Fruit fly (Drosophila melanogaster) whole organism, wandering third instar larva: ENCODE results near the gene Ant2.

Experiments
- Abd-B ChIP-seq: fragments of >200 bp; optimal IDR thresholded peaks from 2 replicates; lab custom pipeline; 2017; ENCODE audit warnings: missing biosample characterization, missing genetic modification characterization
- CG32264 ChIP-seq: fragments of 200-800 bp; sonication (Bioruptor generic); optimal IDR thresholded peaks from 2 replicates; lab custom pipeline; 2016; ENCODE audit warnings: missing biosample characterization, missing genetic modification characterization
- CG9705 ChIP-seq: fragments of 200-800 bp; sonication (Bioruptor generic); optimal IDR thresholded peaks from 2 replicates; lab custom pipeline; 2018; ENCODE audit warnings: missing biosample characterization, mild to moderate bottlenecking, missing genetic modification characterization
- CrebA ChIP-seq: fragments of 200-800 bp; sonication (Bioruptor generic); optimal IDR thresholded peaks from 2 replicates; lab custom pipeline; 2016; ENCODE audit warnings: missing biosample characterization, mild to moderate bottlenecking, missing genetic modification characterization, borderline replicate concordance
- Dfd ChIP-seq: fragments of >200 bp; optimal IDR thresholded peaks from 2 replicates; lab custom pipeline; 2017; ENCODE audit warnings: missing biosample characterization, missing genetic modification characterization
- Dif ChIP-seq: fragments of 200-275, 200-300 bp; sonication (Bioruptor generic); optimal IDR thresholded peaks from 2 replicates; lab custom pipeline; 2018; ENCODE audit warnings: missing biosample characterization, missing genetic modification characterization; ENCODE audit not compliant: partially characterized antibody
- GATAd ChIP-seq: sonication (Bioruptor generic); optimal IDR thresholded peaks from 2 replicates; lab custom pipeline; 2016; ENCODE audit warnings: missing biosample characterization, missing genetic modification characterization
- HLH106 ChIP-seq: fragments of 200-800 bp; optimal IDR thresholded peaks from 3 replicates; lab custom pipeline; 2019; ENCODE audit warnings: missing biosample characterization, mild to moderate bottlenecking, missing genetic modification characterization, moderate library complexity
- Hnf4 ChIP-seq: fragments of 200-800 bp; sonication (Bioruptor generic); optimal IDR thresholded peaks from 2 replicates; lab custom pipeline; 2016; ENCODE audit warnings: missing biosample characterization, mild to moderate bottlenecking, missing genetic modification characterization
- Hr78 ChIP-seq: fragments of >200 bp; optimal IDR thresholded peaks from 2 replicates; lab custom pipeline; 2017; ENCODE audit warnings: missing biosample characterization, missing genetic modification characterization
- Hr83 ChIP-seq: fragments of 200-300 bp; sonication (Bioruptor generic); optimal IDR thresholded peaks from 2 replicates; lab custom pipeline; 2016; ENCODE audit warnings: missing biosample characterization, mild to moderate bottlenecking, missing genetic modification characterization, moderate library complexity; ENCODE audit not compliant: poor library complexity, severe bottlenecking
- Jra ChIP-seq: sonication (Bioruptor generic); optimal IDR thresholded peaks from 2 replicates; lab custom pipeline; 2016; ENCODE audit warnings: missing biosample characterization, missing genetic modification characterization
- Mio ChIP-seq: sonication (Bioruptor generic); optimal IDR thresholded peaks from 2 replicates; lab custom pipeline; 2016; ENCODE audit warnings: missing biosample characterization, missing genetic modification characterization
- Myc ChIP-seq: fragments of >200 bp; optimal IDR thresholded peaks from 2 replicates; lab custom pipeline; 2017
- N ChIP-seq: fragments of >200 bp; optimal IDR thresholded peaks from 2 replicates; lab custom pipeline; 2018; ENCODE audit warnings: missing biosample characterization, missing external identifiers, missing genetic modification characterization
- OdsH ChIP-seq: fragments of 200-800 bp; sonication (Bioruptor generic); optimal IDR thresholded peaks from 2 replicates; lab custom pipeline; 2016; ENCODE audit warnings: missing biosample characterization, mild to moderate bottlenecking, missing genetic modification characterization
- Rel ChIP-seq, 2 experiments: fragments of 200-800 bp; sonication (Bioruptor generic) in 1 of 2; optimal IDR thresholded peaks; 2 replicates in 1 of 2; 3 replicates in 1 of 2; lab custom pipeline; 2016 to 2019; ENCODE audit warnings: mild to moderate bottlenecking in 2 of 2, missing biosample characterization in 2 of 2, missing genetic modification characterization in 2 of 2, moderate library complexity in 1 of 2
- Sp1 ChIP-seq: fragments of 200-800 bp; sonication (Bioruptor generic); optimal IDR thresholded peaks from 3 replicates; lab custom pipeline; 2019; ENCODE audit warnings: missing biosample characterization, mild to moderate bottlenecking, missing genetic modification characterization, moderate library complexity
- Vsx2 ChIP-seq: fragments of 200-300, 225-300 bp; sonication (Bioruptor generic); optimal IDR thresholded peaks from 2 replicates; lab custom pipeline; 2018; ENCODE audit warnings: missing biosample characterization, missing genetic modification characterization; ENCODE audit not compliant: partially characterized antibody
- br ChIP-seq: fragments of 200-800 bp; sonication (Bioruptor generic); optimal IDR thresholded peaks from 2 replicates; lab custom pipeline; 2016; ENCODE audit warnings: missing biosample characterization, missing genetic modification characterization
- brk ChIP-seq: fragments of 200-800 bp; sonication (Bioruptor generic); optimal IDR thresholded peaks from 2 replicates; lab custom pipeline; 2016; ENCODE audit warnings: missing biosample characterization, mild to moderate bottlenecking, missing genetic modification characterization
- dl ChIP-seq, 2 experiments: fragments of 175-275, 200-275 bp in 1 of 2; fragments of 200-275 bp in 1 of 2; sonication (Bioruptor generic); optimal IDR thresholded peaks; lab custom pipeline; 2018; ENCODE audit warnings: mild to moderate bottlenecking in 2 of 2, missing biosample characterization in 2 of 2, missing genetic modification characterization in 2 of 2, moderate library complexity in 2 of 2; ENCODE audit not compliant: partially characterized antibody in 2 of 2, insufficient read depth in 1 of 2
- dmrt93B ChIP-seq: fragments of 200-800 bp; sonication (Bioruptor generic); optimal IDR thresholded peaks from 2 replicates; lab custom pipeline; 2018; ENCODE audit warnings: missing biosample characterization, mild to moderate bottlenecking, missing genetic modification characterization
- dsf ChIP-seq: sonication (Bioruptor generic); optimal IDR thresholded peaks from 2 replicates; lab custom pipeline; 2016; ENCODE audit warnings: missing biosample characterization, missing genetic modification characterization, borderline replicate concordance
- ey ChIP-seq: fragments of 200-800 bp; sonication (Bioruptor generic); optimal IDR thresholded peaks from 2 replicates; lab custom pipeline; 2016; ENCODE audit warnings: missing biosample characterization, missing genetic modification characterization
- foxo ChIP-seq, 2 experiments: fragments of 200-800 bp; sonication (Bioruptor generic); optimal IDR thresholded peaks; 2 replicates in 1 of 2; 3 replicates in 1 of 2; lab custom pipeline; 2016 to 2017; ENCODE audit warnings: missing biosample characterization in 2 of 2, missing genetic modification characterization in 2 of 2
- fru ChIP-seq: fragments of 200-800 bp; sonication (Bioruptor generic); optimal IDR thresholded peaks from 3 replicates; lab custom pipeline; 2016; ENCODE audit warnings: missing biosample characterization, mild to moderate bottlenecking, missing genetic modification characterization
- h ChIP-seq: fragments of 200-800 bp; sonication (Bioruptor generic); optimal IDR thresholded peaks from 3 replicates; lab custom pipeline; 2016; ENCODE audit warnings: missing biosample characterization, mild to moderate bottlenecking, missing genetic modification characterization
- jim ChIP-seq: fragments of 175-275, 200-325 bp; sonication (Bioruptor generic); optimal IDR thresholded peaks from 2 replicates; lab custom pipeline; 2016; ENCODE audit warnings: missing biosample characterization, mild to moderate bottlenecking, missing genetic modification characterization
- lola ChIP-seq: fragments of >200 bp; optimal IDR thresholded peaks from 2 replicates; lab custom pipeline; 2017; ENCODE audit warnings: missing biosample characterization, missing genetic modification characterization
- pan ChIP-seq: fragments of >200 bp; optimal IDR thresholded peaks from 2 replicates; lab custom pipeline; 2017
- psq ChIP-seq: fragments of 200-800 bp; sonication (Bioruptor generic); optimal IDR thresholded peaks from 3 replicates; lab custom pipeline; 2017; ENCODE audit warnings: missing biosample characterization, mild to moderate bottlenecking, missing genetic modification characterization, moderate library complexity
- rgr ChIP-seq: fragments of 200-800 bp; sonication (Bioruptor generic); optimal IDR thresholded peaks from 3 replicates; lab custom pipeline; 2016; ENCODE audit warnings: missing biosample characterization, mild to moderate bottlenecking, missing genetic modification characterization
- sage ChIP-seq: fragments of 200-800 bp; sonication (Bioruptor generic); optimal IDR thresholded peaks from 2 replicates; lab custom pipeline; 2016; ENCODE audit warnings: missing biosample characterization, mild to moderate bottlenecking, missing genetic modification characterization
- sv ChIP-seq: fragments of 200-800 bp; sonication (Bioruptor generic); optimal IDR thresholded peaks from 3 replicates; lab custom pipeline; 2016; ENCODE audit warnings: missing biosample characterization, missing genetic modification characterization
- tai ChIP-seq: sonication (Bioruptor generic); optimal IDR thresholded peaks from 2 replicates; lab custom pipeline; 2016; ENCODE audit warnings: missing biosample characterization, missing genetic modification characterization
- usp ChIP-seq: fragments of >200 bp; optimal IDR thresholded peaks from 2 replicates; lab custom pipeline; 2017; ENCODE audit warnings: missing biosample characterization, missing genetic modification characterization
- woc ChIP-seq: sonication (Bioruptor generic); optimal IDR thresholded peaks from 2 replicates; lab custom pipeline; 2016; ENCODE audit warnings: missing biosample characterization, mild to moderate bottlenecking, missing genetic modification characterization

Gene Ant2

DNA sequence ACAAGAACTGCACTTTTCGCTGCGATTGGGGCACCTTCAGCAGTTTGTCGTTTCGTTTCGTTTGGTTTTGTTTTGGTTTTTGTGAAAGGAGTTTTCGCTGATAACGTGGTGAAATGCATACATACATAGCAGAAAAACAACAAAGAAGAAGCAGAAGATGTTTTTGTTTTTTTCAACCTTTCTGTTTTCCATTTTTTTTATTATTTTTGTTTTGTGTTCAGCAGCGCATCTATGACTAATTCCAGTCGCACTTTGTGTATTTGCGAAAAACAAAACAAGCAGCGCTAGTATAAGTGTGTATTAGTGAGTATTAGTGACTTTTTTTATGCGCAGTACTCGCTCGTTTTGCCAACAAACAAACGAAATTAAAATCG lies 19.7 kb downstream of the Ant2 start:
- no peak for TF ChIP-seq CG32264
- peak; percentile 49 for TF ChIP-seq Jra (GFP tag; lab: Kevin White, UChicago)
- no peak for TF ChIP-seq Dfd (GFP tag; lab: Kevin White, UChicago)
- TF ChIP-seq brk (GFP tag; lab: Kevin White, UChicago), result no peak
- no peak for TF ChIP-seq usp
- peak; percentile 24 for TF ChIP-seq CG9705 (GFP tag; lab: Kevin White, UChicago)

DNA sequence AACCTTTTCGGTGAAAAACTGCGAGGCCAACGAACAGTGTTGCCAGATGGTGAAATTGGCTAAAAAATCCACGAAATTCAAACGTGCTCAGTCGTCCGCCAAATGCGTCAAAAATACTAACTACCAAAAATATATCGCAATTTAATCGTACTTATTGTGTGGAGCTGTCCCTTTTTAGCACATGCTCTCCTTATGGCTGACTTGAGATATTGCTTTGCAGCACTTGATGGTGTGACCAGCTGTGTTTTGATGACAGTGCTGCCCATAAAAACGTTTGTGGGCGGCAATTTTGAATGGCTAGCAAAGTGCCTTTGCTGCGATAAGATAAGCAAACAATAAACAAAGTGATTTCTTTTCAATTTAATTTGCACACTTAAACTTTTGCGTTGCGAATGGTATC lies 22.5 kb downstream of the Ant2 start, which contains the start of gene Tango5:
Gene Tango5, minus strand, starts transcription at position 208 of the 400 bp plus-strand sequence.
- TF ChIP-seq woc (GFP tag; lab: Kevin White, UChicago), result peak; percentile 13
- no peak for TF ChIP-seq usp
- TF ChIP-seq Mio (GFP tag; lab: Kevin White, UChicago), result no peak
- TF ChIP-seq br (GFP tag; lab: Kevin White, UChicago), result no peak
- no peak for TF ChIP-seq Vsx2 (GFP tag; lab: Kevin White, UChicago)
- TF ChIP-seq Dif (GFP tag; lab: Kevin White, UChicago), result no peak
- no peak for TF ChIP-seq rgr
- TF ChIP-seq lola (GFP tag; lab: Kevin White, UChicago), result no peak
- no peak for TF ChIP-seq dl (GFP tag; optimal IDR thresholded peaks at IDR 0.05; lab: Kevin White, UChicago; ENCODE audit: insufficient read depth in 1 of 2, partially characterized antibody in 2 of 2)
- TF ChIP-seq psq (GFP tag; lab: Kevin White, UChicago), result no peak
- no peak for TF ChIP-seq Hr78 (GFP tag; lab: Kevin White, UChicago)
- no peak for TF ChIP-seq ey
- peak; percentile 2 for TF ChIP-seq HLH106 (tag; lab: Kevin White, UChicago)
- no peak for TF ChIP-seq Abd-B (GFP tag; lab: Kevin White, UChicago)
- TF ChIP-seq brk (GFP tag; lab: Kevin White, UChicago), result no peak
- no peak for TF ChIP-seq Sp1
- TF ChIP-seq sv, result no peak
- no peak for TF ChIP-seq Jra (GFP tag; lab: Kevin White, UChicago)
- no peak for TF ChIP-seq pan
- no peak for TF ChIP-seq Rel (GFP tag; optimal IDR thresholded peaks at IDR 0.05; lab: Kevin White, UChicago)
- peak; percentile 92 for TF ChIP-seq Rel (tag; optimal IDR thresholded peaks at IDR 0.05; lab: Kevin White, UChicago)
- peak; percentile 27 for TF ChIP-seq Myc (lab: Kevin White, UChicago)
- no peak for TF ChIP-seq Hnf4 (GFP tag; lab: Kevin White, UChicago)
- TF ChIP-seq CG32264, result no peak
- no peak for TF ChIP-seq foxo (GFP tag; optimal IDR thresholded peaks at IDR 0.05; lab: Kevin White, UChicago)
- TF ChIP-seq sage, result no peak
- no peak for TF ChIP-seq CrebA (GFP tag; lab: Kevin White, UChicago)
- no peak for TF ChIP-seq jim (GFP tag; lab: Kevin White, UChicago)
- no peak for TF ChIP-seq CG9705 (GFP tag; lab: Kevin White, UChicago)
- no peak for TF ChIP-seq dsf (GFP tag; lab: Kevin White, UChicago)
- no peak for TF ChIP-seq N (GFP tag; lab: Kevin White, UChicago)
- TF ChIP-seq GATAd, result peak; percentile 44
- TF ChIP-seq OdsH (GFP tag; lab: Kevin White, UChicago), result no peak
- TF ChIP-seq dmrt93B, result no peak
- no peak for TF ChIP-seq Dfd (GFP tag; lab: Kevin White, UChicago)
- no peak for TF ChIP-seq Hr83 (GFP tag; lab: Kevin White, UChicago)
- TF ChIP-seq tai (GFP tag; lab: Kevin White, UChicago), result no peak
- TF ChIP-seq fru, result no peak
- peak; percentile 4 for TF ChIP-seq h (GFP tag; lab: Kevin White, UChicago)
